Fruit fly (Drosophila melanogaster): ENCODE results near the gene Arglu1.

The Arglu1 gene

dm6 chr2L:9966983-9967737 lies 29.2 kb upstream of the Arglu1 start, which contains the start of the genes Dref and RpL13 (continued):
- peak; percentile 69 for TF ChIP-seq CG1024 (GFP tag; IDR thresholded peaks at IDR 0.05)

- TF ChIP-seq CG1602 (GFP tag; optimal IDR thresholded peaks at IDR 0.05) (no peak), luna (GFP tag; optimal IDR thresholded peaks at IDR 0.05) (no peak), Deaf1 (tag; optimal IDR thresholded peaks at IDR 0.05) (peak; percentile 43), CG15601 (tag; optimal IDR thresholded peaks at IDR 0.05) (peak; percentile 13), CG9797 (GFP tag; optimal IDR thresholded peaks at IDR 0.05) (peak; percentile 62), CG17361 (GFP tag; IDR thresholded peaks at IDR 0.05) (peak; percentile 52; the same call in 2 of the 3 replicates), NC2β (GFP tag; optimal IDR thresholded peaks at IDR 0.05) (no peak), CG2116 (GFP tag; optimal IDR thresholded peaks at IDR 0.05) (peak; percentile 27), stwl (tag; optimal IDR thresholded peaks at IDR 0.05) (peak; percentile 34), Nf-YB (GFP tag; optimal IDR thresholded peaks at IDR 0.05) (peak; percentile 3), Gug (GFP tag; IDR thresholded peaks at IDR 0.05) (no peak), CG18764 (GFP tag; optimal IDR thresholded peaks at IDR 0.05) (no peak), bab2 (GFP tag; optimal IDR thresholded peaks at IDR 0.05) (no peak), CG1529 (GFP tag; optimal IDR thresholded peaks at IDR 0.05) (no peak), CG30431 (GFP tag; optimal IDR thresholded peaks at IDR 0.05) (no peak), CG7839 (tag; optimal IDR thresholded peaks at IDR 0.05) (peak; percentile 35), CG15011 (GFP tag; optimal IDR thresholded peaks at IDR 0.05) (no peak), CG8924 (tag; optimal IDR thresholded peaks at IDR 0.05) (peak; percentile 31), CG4424 (GFP tag; optimal IDR thresholded peaks at IDR 0.05) (peak; percentile 20), CG18262 (tag; optimal IDR thresholded peaks at IDR 0.05) (peak; percentile 44), ind (GFP tag; optimal IDR thresholded peaks at IDR 0.05) (no peak), CG10543 (GFP tag; optimal IDR thresholded peaks at IDR 0.05) (no peak), nerfin-1 (tag; optimal IDR thresholded peaks at IDR 0.05) (peak; percentile 11), Myb (GFP tag; optimal IDR thresholded peaks at IDR 0.05) (no peak), lab (GFP tag; optimal IDR thresholded peaks at IDR 0.05) (peak; percentile 17), pzg (GFP tag; optimal IDR thresholded peaks at IDR 0.05) (peak; percentile 29), Sox100B (GFP tag; optimal IDR thresholded peaks at IDR 0.05) (peak; percentile 54), trem (tag; optimal IDR thresholded peaks at IDR 0.05) (peak; percentile 56), CG17359 (tag; optimal IDR thresholded peaks at IDR 0.05) (no peak), D (optimal IDR thresholded peaks at IDR 0.05) (no peak), D (GFP tag; optimal IDR thresholded peaks at IDR 0.05) (no peak), ci (GFP tag; IDR thresholded peaks at IDR 0.05) (no peak), CG7745 (tag; optimal IDR thresholded peaks at IDR 0.05) (no peak), C15 (GFP tag; IDR thresholded peaks at IDR 0.05) (no peak), Sox102F (GFP tag; optimal IDR thresholded peaks at IDR 0.05) (no peak), nmo (GFP tag; optimal IDR thresholded peaks at IDR 0.05) (peak; percentile 8), gt (GFP tag; IDR thresholded peaks at IDR 0.05) (no peak), HmgD (GFP tag; optimal IDR thresholded peaks at IDR 0.05) (no peak), Fer1 (GFP tag; optimal IDR thresholded peaks at IDR 0.05) (peak; percentile 34), CG34224 (GFP tag; IDR thresholded peaks at IDR 0.05; ENCODE audit: partially characterized antibody) (0 out of 3 replicates have a peak, but pooled peaks have one; percentile 25), CG7928 (GFP tag; optimal IDR thresholded peaks at IDR 0.05) (peak; percentile 85), CG12659 (GFP tag; optimal IDR thresholded peaks at IDR 0.05) (peak; percentile 51), CG2712 (tag; optimal IDR thresholded peaks at IDR 0.05) (peak; percentile 44), nom (GFP tag; optimal IDR thresholded peaks at IDR 0.05) (peak; percentile 21), CG11093 (GFP tag; IDR thresholded peaks at IDR 0.05) (no peak), CG2678 (tag; optimal IDR thresholded peaks at IDR 0.05) (peak; percentile 43)
Measured at dm6 chr2L:9963603-9964042, 25.7 kb upstream of the Arglu1 start, which contains the start of gene CG5850. Gene CG5850 (minus strand): TSS chr2L:9963949.
